Fruit fly (Drosophila melanogaster) whole organism, embryonic: ENCODE data around the gene Vps29.

Experiments
- Blimp-1 ChIP-seq: fragments of 200-800 bp; sonication (Bioruptor generic); optimal IDR thresholded peaks from 3 replicates; lab custom pipeline; 2018; ENCODE audit warnings: missing biosample characterization, missing genetic modification characterization, mild to moderate bottlenecking, moderate library complexity, missing genetic modification reagents
- CG10147 ChIP-seq: fragments of 200-800 bp; sonication (Bioruptor generic); optimal IDR thresholded peaks from 2 replicates; lab custom pipeline; 2019; ENCODE audit warnings: missing biosample characterization, mild to moderate bottlenecking, missing genetic modification characterization, moderate library complexity
- CG1024 ChIP-seq: fragments of 200-800 bp; sonication (Bioruptor generic); IDR thresholded peaks from 2 replicates; pipeline ENCODE4 v1.3.6; 2022; ENCODE audit warnings: missing biosample characterization, missing genetic modification characterization
- CG11504 ChIP-seq: fragments of 200-800 bp; sonication (Bioruptor generic); optimal IDR thresholded peaks from 3 replicates; lab custom pipeline; 2019; ENCODE audit warnings: missing biosample characterization, mild to moderate bottlenecking, missing genetic modification characterization, moderate library complexity
- CG11560 ChIP-seq: fragments of 200-800 bp; sonication (Bioruptor generic); IDR thresholded peaks from 3 replicates; pipeline ENCODE4 v1.3.6; 2022; ENCODE audit warnings: missing biosample characterization, missing genetic modification characterization
- CG12104 ChIP-seq: fragments of 200-800 bp; sonication (Bioruptor generic); optimal IDR thresholded peaks from 3 replicates; lab custom pipeline; 2016; ENCODE audit warnings: missing biosample characterization, missing genetic modification characterization
- CG12219 ChIP-seq: fragments of 200-800 bp; sonication (Bioruptor generic); optimal IDR thresholded peaks from 3 replicates; lab custom pipeline; 2018; ENCODE audit warnings: missing biosample characterization, mild to moderate bottlenecking, missing genetic modification characterization
- CG12942 ChIP-seq: fragments of 200-800 bp; sonication (Bioruptor generic); optimal IDR thresholded peaks from 3 replicates; lab custom pipeline; 2016; ENCODE audit warnings: missing biosample characterization, missing genetic modification characterization
- CG13287 ChIP-seq: fragments of 200-800 bp; sonication (Bioruptor generic); IDR thresholded peaks from 2 replicates; pipeline ENCODE4 v1.3.6; 2022; ENCODE audit warnings: missing biosample characterization, missing genetic modification characterization; ENCODE audit not compliant: partially characterized antibody
- CG14860 ChIP-seq: fragments of 200-800 bp; sonication (Bioruptor generic); IDR thresholded peaks from 3 replicates; pipeline ENCODE4 v1.3.6; 2022; ENCODE audit warnings: missing biosample characterization, missing genetic modification characterization; ENCODE audit not compliant: partially characterized antibody
- CG16813 ChIP-seq: fragments of 200-800 bp; sonication (Bioruptor generic); IDR thresholded peaks from 3 replicates; pipeline ENCODE4 v1.3.6; 2022; ENCODE audit warnings: missing biosample characterization, missing genetic modification characterization; ENCODE audit not compliant: partially characterized antibody
- CG18011 ChIP-seq: fragments of 200-800 bp; sonication (Bioruptor generic); optimal IDR thresholded peaks from 2 replicates; lab custom pipeline; 2017; ENCODE audit warnings: missing biosample characterization, missing genetic modification characterization, mild to moderate bottlenecking, moderate library complexity, missing genotype
- CG2116 ChIP-seq: fragments of 200-800 bp; sonication (Bioruptor generic); optimal IDR thresholded peaks from 3 replicates; lab custom pipeline; 2018; ENCODE audit warnings: missing biosample characterization, mild to moderate bottlenecking, missing genetic modification characterization
- CG2202 ChIP-seq: fragments of 200-800 bp; sonication (Bioruptor generic); optimal IDR thresholded peaks from 2 replicates; lab custom pipeline; 2018; ENCODE audit warnings: missing biosample characterization, mild to moderate bottlenecking, missing genetic modification characterization
- CG2875 ChIP-seq: fragments of 200-800 bp; sonication (Bioruptor generic); optimal IDR thresholded peaks from 2 replicates; lab custom pipeline; 2017; ENCODE audit warnings: missing biosample characterization, mild to moderate bottlenecking, missing genetic modification characterization, missing genetic modification reagents
- CG30403 ChIP-seq: fragments of 200-800 bp; sonication (Bioruptor generic); optimal IDR thresholded peaks from 3 replicates; lab custom pipeline; 2016; ENCODE audit warnings: missing biosample characterization, missing genetic modification characterization
- CG34422 ChIP-seq: fragments of 200-800 bp; sonication (Bioruptor generic); IDR thresholded peaks from 3 replicates; pipeline ENCODE4 v1.3.6; 2022; ENCODE audit warnings: missing biosample characterization, missing genetic modification characterization
- CG7271 ChIP-seq: fragments of 200-800 bp; sonication (Bioruptor generic); optimal IDR thresholded peaks from 2 replicates; lab custom pipeline; 2018; ENCODE audit warnings: missing biosample characterization, mild to moderate bottlenecking, missing genetic modification characterization, moderate library complexity
- CG7372 ChIP-seq: fragments of 200-800 bp; sonication (Bioruptor generic); IDR thresholded peaks from 2 replicates; pipeline ENCODE4 v1.3.6; 2022; ENCODE audit warnings: missing biosample characterization, missing genetic modification characterization
- CG7556 ChIP-seq: fragments of 200-800 bp; sonication (Bioruptor generic); optimal IDR thresholded peaks from 2 replicates; lab custom pipeline; 2017; ENCODE audit warnings: missing biosample characterization, mild to moderate bottlenecking, missing genetic modification characterization
- D19B ChIP-seq: fragments of 200-800 bp; sonication (Bioruptor generic); optimal IDR thresholded peaks from 2 replicates; lab custom pipeline; 2017; ENCODE audit warnings: missing biosample characterization, mild to moderate bottlenecking, missing genetic modification characterization
- Fer2 ChIP-seq: fragments of 200-800 bp; sonication (Bioruptor generic); optimal IDR thresholded peaks from 2 replicates; lab custom pipeline; 2018; ENCODE audit warnings: missing biosample characterization, mild to moderate bottlenecking, missing genetic modification characterization, moderate library complexity
- Hr51 ChIP-seq, 2 experiments: fragments of 200-800 bp; sonication (Bioruptor generic); optimal IDR thresholded peaks; 2 replicates in 1 of 2; 3 replicates in 1 of 2; lab custom pipeline; 2016 to 2018; ENCODE audit warnings: missing biosample characterization in 2 of 2, missing genetic modification characterization in 2 of 2, mild to moderate bottlenecking in 1 of 2, moderate library complexity in 1 of 2
- Jarid2 ChIP-seq: fragments of 200-800 bp; sonication (Bioruptor generic); optimal IDR thresholded peaks from 3 replicates; lab custom pipeline; 2017; ENCODE audit warnings: mild to moderate bottlenecking, missing biosample characterization, missing genetic modification reagents, missing genetic modification characterization
- Max ChIP-seq: fragments of 200-800 bp; sonication (Bioruptor generic); optimal IDR thresholded peaks from 2 replicates; lab custom pipeline; 2016; ENCODE audit warnings: missing biosample characterization, mild to moderate bottlenecking, missing genetic modification characterization
- Med ChIP-seq: fragments of 200-800 bp; sonication (Bioruptor generic); peaks from one replicate; lab custom pipeline; 2016; ENCODE audit warnings: missing biosample characterization, missing genetic modification characterization, mild to moderate bottlenecking, inconsistent platforms, moderate library complexity
- Mrtf ChIP-seq: fragments of 200-800 bp; sonication (Bioruptor generic); IDR thresholded peaks from 3 replicates; pipeline ENCODE4 v1.3.6; 2022; ENCODE audit warnings: missing biosample characterization, missing genetic modification characterization
- NfI ChIP-seq: fragments of 200-800 bp; sonication (Bioruptor generic); optimal IDR thresholded peaks from 3 replicates; lab custom pipeline; 2018; ENCODE audit warnings: missing biosample characterization, mild to moderate bottlenecking, missing genetic modification characterization, moderate library complexity
- Oaz ChIP-seq: fragments of 200-800 bp; sonication (Bioruptor generic); IDR thresholded peaks from 2 replicates; pipeline ENCODE4 v1.3.6; 2022; ENCODE audit warnings: missing biosample characterization, missing genetic modification characterization
- Optix ChIP-seq: fragments of 200-800 bp; sonication (Bioruptor generic); IDR thresholded peaks from 3 replicates; pipeline ENCODE4 v1.3.6; 2022; ENCODE audit warnings: missing biosample characterization, missing genetic modification characterization
- Rfx ChIP-seq: fragments of 200-800 bp; sonication (Bioruptor generic); IDR thresholded peaks from 2 replicates; pipeline ENCODE4 v1.3.6; 2022; ENCODE audit warnings: missing biosample characterization, missing genetic modification characterization
- ara ChIP-seq: fragments of 200-800 bp; sonication (Bioruptor generic); IDR thresholded peaks from 2 replicates; pipeline ENCODE4 v1.3.6; 2022; ENCODE audit warnings: missing biosample characterization, missing genetic modification characterization
- chinmo ChIP-seq: fragments of 200-800 bp; sonication (Bioruptor generic); IDR thresholded peaks from 4 replicates; pipeline ENCODE4 v1.3.6; 2022; ENCODE audit warnings: missing biosample characterization, missing genetic modification characterization; ENCODE audit not compliant: partially characterized antibody
- chn ChIP-seq: fragments of 200-800 bp; sonication (Bioruptor generic); optimal IDR thresholded peaks from 2 replicates; lab custom pipeline; 2016; ENCODE audit warnings: missing biosample characterization, missing genetic modification characterization
- cwo ChIP-seq: fragments of 200-800 bp; sonication (Bioruptor generic); optimal IDR thresholded peaks from 3 replicates; lab custom pipeline; 2017; ENCODE audit warnings: missing biosample characterization, missing genetic modification characterization, mild to moderate bottlenecking, moderate library complexity, missing genetic modification reagents
- ewg ChIP-seq: fragments of 200-800 bp; sonication (Bioruptor generic); optimal IDR thresholded peaks from 3 replicates; lab custom pipeline; 2017; ENCODE audit warnings: mild to moderate bottlenecking, missing biosample characterization, missing genetic modification reagents, missing genetic modification characterization
- fu2 ChIP-seq: fragments of 200-800 bp; sonication (Bioruptor generic); optimal IDR thresholded peaks from 2 replicates; lab custom pipeline; 2016; ENCODE audit warnings: missing biosample characterization, missing genetic modification characterization
- lab ChIP-seq: fragments of 200-800 bp; sonication (Bioruptor generic); optimal IDR thresholded peaks from 3 replicates; lab custom pipeline; 2017; ENCODE audit warnings: missing biosample characterization, missing genetic modification characterization, mild to moderate bottlenecking, moderate library complexity, missing genetic modification reagents
- lilli ChIP-seq: fragments of 200-800 bp; sonication (Bioruptor generic); optimal IDR thresholded peaks from 3 replicates; lab custom pipeline; 2016; ENCODE audit warnings: missing biosample characterization, missing genetic modification characterization
- luna ChIP-seq: fragments of 200-800 bp; sonication (Bioruptor generic); optimal IDR thresholded peaks from 2 replicates; lab custom pipeline; 2016; ENCODE audit warnings: missing biosample characterization, missing genetic modification characterization
- pan ChIP-seq, 4 experiments: fragments of >200 bp in 3 of 4; fragments of 200-800 bp in 1 of 4; sonication (Bioruptor generic) in 1 of 4; optimal IDR thresholded peaks in 3 of 4; IDR thresholded peaks in 1 of 4; 2 replicates each; pipeline versions ENCODE4 v1.3.6 to Lab custom; 2017 to 2022; ENCODE audit warnings: missing biosample characterization in 2 of 4, missing genetic modification characterization in 2 of 4, mixed read lengths in 1 of 4
- ranshi ChIP-seq: fragments of 200-800 bp; sonication (Bioruptor generic); IDR thresholded peaks from 2 replicates; pipeline ENCODE4 v1.3.6; 2022; ENCODE audit warnings: missing biosample characterization, missing genetic modification characterization
- sob ChIP-seq: fragments of 200-800 bp; sonication (Bioruptor generic); IDR thresholded peaks from 2 replicates; pipeline ENCODE4 v1.3.6; 2022; ENCODE audit warnings: missing biosample characterization, missing genetic modification characterization
- ssp ChIP-seq: fragments of 200-800 bp; sonication (Bioruptor generic); IDR thresholded peaks from 2 replicates; pipeline ENCODE4 v1.3.6; 2022; ENCODE audit warnings: missing biosample characterization, missing genetic modification characterization
- sug ChIP-seq: fragments of 200-800 bp; optimal IDR thresholded peaks from 2 replicates; lab custom pipeline; 2019; ENCODE audit warnings: missing biosample characterization, mild to moderate bottlenecking, missing genetic modification characterization, moderate library complexity
- zfh2 ChIP-seq: fragments of 200-800 bp; sonication (Bioruptor generic); optimal IDR thresholded peaks from 2 replicates; lab custom pipeline; 2016; ENCODE audit warnings: missing biosample characterization, missing genetic modification characterization

The Vps29 gene

DNA sequence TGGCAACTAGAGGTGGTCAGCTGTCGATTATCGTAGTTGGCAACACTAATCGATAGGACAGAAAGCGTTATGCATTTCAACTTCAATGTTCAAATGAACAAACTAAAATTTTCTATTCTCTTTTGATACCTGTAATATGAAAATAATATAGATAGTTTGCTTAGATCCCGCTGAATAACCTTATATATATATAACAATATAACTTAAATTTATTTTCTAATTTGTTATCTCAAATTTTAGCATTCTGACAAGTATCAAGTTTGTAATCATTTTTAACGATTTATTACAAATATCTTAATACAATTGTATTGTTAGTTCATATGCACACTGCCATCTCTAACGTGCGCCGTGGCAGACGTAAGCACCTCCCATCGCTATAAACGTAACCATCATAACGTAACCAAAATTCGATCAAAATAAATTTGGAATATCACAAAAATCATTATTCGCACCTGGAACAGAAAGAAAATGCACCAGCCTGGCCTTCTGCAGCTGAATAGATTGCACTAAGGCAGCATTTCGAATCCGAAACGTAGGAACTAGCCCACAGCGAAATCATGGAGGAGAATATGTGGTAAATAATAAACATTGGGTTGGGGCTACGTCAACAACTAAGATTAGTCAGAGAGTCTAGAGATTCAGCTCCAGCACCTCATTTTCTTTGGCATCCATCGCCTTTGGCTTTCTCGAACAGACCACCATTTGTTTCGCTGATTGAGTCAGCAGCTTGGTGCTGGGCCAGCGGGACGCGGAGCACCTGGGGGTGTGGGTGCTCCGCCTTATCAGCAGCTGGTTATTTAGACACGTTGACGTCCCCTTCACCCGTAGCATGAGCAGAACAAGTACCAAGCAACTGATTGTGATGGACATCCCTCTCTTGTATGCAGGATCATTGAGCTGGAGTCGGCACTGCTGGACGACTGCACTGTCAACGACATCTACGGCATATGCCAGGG lies 21.4 kb upstream of the Vps29 start, which contains the start of the genes Pino and TBC1D23 (continued):
- TF ChIP-seq Med (GFP tag; lab: Kevin White, UChicago): peak; percentile 88
- TF ChIP-seq Max (GFP tag; lab: Kevin White, UChicago): peak; percentile 29
- 0 out of 4 replicates have a peak, but pooled peaks have one; percentile 4 for TF ChIP-seq chinmo
- peak; percentile 50 for TF ChIP-seq CG12104 (GFP tag; lab: Kevin White, UChicago)
- TF ChIP-seq Oaz (GFP tag; lab: Robert Waterston, UW): peak; percentile 46; the same call in 1 of the 2 replicates
- TF ChIP-seq CG16813 (GFP tag; lab: Robert Waterston, UW): peak; percentile 73; the same call in 2 of the 3 replicates
- TF ChIP-seq Fer2: peak; percentile 49
- peak; percentile 78 for TF ChIP-seq lilli (GFP tag; lab: Kevin White, UChicago)
- peak; percentile 54 to 75 for TF ChIP-seq Hr51 (GFP tag; optimal IDR thresholded peaks at IDR 0.05; lab: Kevin White, UChicago)
- TF ChIP-seq CG1024: 0 out of 2 replicates have a peak, but pooled peaks have one; percentile 34
- TF ChIP-seq sob (GFP tag; lab: Robert Waterston, UW): peak; percentile 71
- TF ChIP-seq zfh2 (GFP tag; lab: Kevin White, UChicago): peak; percentile 69
- peak; percentile 85 for TF ChIP-seq Rfx (GFP tag; lab: Robert Waterston, UW)
- TF ChIP-seq cwo (GFP tag; lab: Kevin White, UChicago): peak; percentile 28
- no peak for TF ChIP-seq CG2202
- peak; percentile 53 for TF ChIP-seq Blimp-1 (GFP tag; lab: Kevin White, UChicago)
- peak; percentile 77 for TF ChIP-seq NfI
- TF ChIP-seq CG34422: peak; percentile 37; the same call in 2 of the 3 replicates
- TF ChIP-seq CG7556 (GFP tag; lab: Kevin White, UChicago): peak; percentile 71
- TF ChIP-seq D19B: peak; percentile 25
- TF ChIP-seq ssp (GFP tag; lab: Robert Waterston, UW): peak; percentile 54
- peak; percentile 63 for TF ChIP-seq ara
- peak; percentile 61; the same call in 1 of the 2 replicates for TF ChIP-seq CG7372 (GFP tag; lab: Robert Waterston, UW)
- peak; percentile 91 for TF ChIP-seq CG11560 (tag; lab: Robert Waterston, UW)
- peak; percentile 15 for TF ChIP-seq CG18011
- TF ChIP-seq lab (GFP tag; lab: Kevin White, UChicago): peak; percentile 67
- TF ChIP-seq Optix (GFP tag; lab: Robert Waterston, UW): no peak
- TF ChIP-seq CG12219 (GFP tag; lab: Kevin White, UChicago): no peak
- TF ChIP-seq Mrtf: peak; percentile 50; the same call in 2 of the 3 replicates
- peak; percentile 36 for TF ChIP-seq CG10147 (GFP tag; lab: Kevin White, UChicago)
- peak; percentile 76 for TF ChIP-seq CG13287 (GFP tag; lab: Robert Waterston, UW)
- TF ChIP-seq CG30403: peak; percentile 86
- no peak for TF ChIP-seq CG7271 (tag; lab: Kevin White, UChicago)
- peak; percentile 71; the same call in 1 of the 2 replicates for TF ChIP-seq ranshi (GFP tag; lab: Robert Waterston, UW)
- TF ChIP-seq sug (tag; lab: Kevin White, UChicago): peak; percentile 83
- peak; percentile 32 for TF ChIP-seq ewg
- TF ChIP-seq CG2116: peak; percentile 75
- TF ChIP-seq CG12942 (GFP tag; lab: Kevin White, UChicago): peak; percentile 72
- peak; percentile 9 for TF ChIP-seq fu2 (GFP tag; lab: Kevin White, UChicago)
- peak; percentile 75 for TF ChIP-seq CG11504
- no peak for TF ChIP-seq Jarid2 (GFP tag; lab: Kevin White, UChicago)
- peak; percentile 15 for TF ChIP-seq CG2875
- TF ChIP-seq chn (GFP tag; lab: Kevin White, UChicago): peak; percentile 50
- TF ChIP-seq pan (optimal IDR thresholded peaks at IDR 0.05; lab: Kevin White, UChicago): no peak
- TF ChIP-seq pan (GFP tag; optimal IDR thresholded peaks at IDR 0.05 in 1 of 2, IDR thresholded peaks at IDR 0.05 in 1 of 2): peak in 1 of 2 experiments; percentile 77
- TF ChIP-seq luna: peak; percentile 28
- peak; percentile 64; the same call in 2 of the 3 replicates for TF ChIP-seq CG14860 (GFP tag; lab: Robert Waterston, UW)
